Fruit fly (Drosophila melanogaster) whole organism, adult: ENCODE data around the gene fuss.

Experiments
- CG11617 ChIP-seq: fragments of 200-800 bp; sonication (Bioruptor generic); optimal IDR thresholded peaks from 2 replicates; lab custom pipeline; 2017; ENCODE audit warnings: mild to moderate bottlenecking, missing biosample characterization, missing genetic modification reagents, missing genetic modification characterization
- CG12768 ChIP-seq: fragments of 200-800 bp; sonication (Bioruptor generic); optimal IDR thresholded peaks from 2 replicates; lab custom pipeline; 2017; ENCODE audit warnings: missing biosample characterization, missing genetic modification characterization, mild to moderate bottlenecking, moderate library complexity, missing genetic modification reagents
- CG14711 ChIP-seq: fragments of 200-800 bp; sonication (Bioruptor generic); optimal IDR thresholded peaks from 2 replicates; lab custom pipeline; 2018; ENCODE audit warnings: missing biosample characterization, mild to moderate bottlenecking, missing genetic modification characterization, moderate library complexity
- CG1620 ChIP-seq: fragments of 200-800 bp; sonication (Bioruptor generic); optimal IDR thresholded peaks from 2 replicates; lab custom pipeline; 2016; ENCODE audit warnings: missing biosample characterization, missing genetic modification characterization
- CG33017 ChIP-seq: fragments of 200-800 bp; sonication (Bioruptor generic); optimal IDR thresholded peaks from 2 replicates; lab custom pipeline; 2018; ENCODE audit warnings: missing biosample characterization, mild to moderate bottlenecking, missing genetic modification characterization, moderate library complexity
- CG5204 ChIP-seq: fragments of 200-800 bp; sonication (Bioruptor generic); optimal IDR thresholded peaks from 2 replicates; lab custom pipeline; 2016; ENCODE audit warnings: missing biosample characterization, missing genetic modification characterization
- CG7045 ChIP-seq: fragments of 200-800 bp; sonication (Bioruptor generic); optimal IDR thresholded peaks from 2 replicates; lab custom pipeline; 2017; ENCODE audit warnings: missing biosample characterization, mild to moderate bottlenecking, missing genetic modification characterization
- CG7101 ChIP-seq: fragments of 200-800 bp; sonication (Bioruptor generic); optimal IDR thresholded peaks from 2 replicates; lab custom pipeline; 2018; ENCODE audit warnings: missing biosample characterization, mild to moderate bottlenecking, missing genetic modification characterization, moderate library complexity
- Clk ChIP-seq: fragments of 200-800 bp; sonication (Bioruptor generic); optimal IDR thresholded peaks from 2 replicates; lab custom pipeline; 2017; ENCODE audit warnings: missing biosample characterization, missing genetic modification characterization
- Crg-1 ChIP-seq: fragments of 200-800 bp; sonication (Bioruptor generic); optimal IDR thresholded peaks from 2 replicates; lab custom pipeline; 2016; ENCODE audit warnings: missing biosample characterization, missing genetic modification characterization
- Hr96 ChIP-seq: fragments of 200-800 bp; sonication (Bioruptor generic); optimal IDR thresholded peaks from 2 replicates; lab custom pipeline; 2016; ENCODE audit warnings: missing biosample characterization, missing genetic modification characterization
- Mnt ChIP-seq: fragments of 200-800 bp; sonication (Bioruptor generic); optimal IDR thresholded peaks from 2 replicates; lab custom pipeline; 2016; ENCODE audit warnings: missing biosample characterization, mild to moderate bottlenecking, missing genetic modification characterization
- bab1 ChIP-seq: fragments of 200-800 bp; sonication (Bioruptor generic); optimal IDR thresholded peaks from 3 replicates; lab custom pipeline; 2019; ENCODE audit warnings: missing biosample characterization, mild to moderate bottlenecking, missing genetic modification characterization, moderate library complexity
- cic ChIP-seq: fragments of 200-800 bp; sonication (Bioruptor generic); optimal IDR thresholded peaks from 2 replicates; lab custom pipeline; 2017; ENCODE audit warnings: missing biosample characterization, mild to moderate bottlenecking, missing genetic modification characterization, moderate library complexity
- cnc ChIP-seq, 2 experiments: fragments of >200 bp; optimal IDR thresholded peaks; 2 replicates each; lab custom pipeline; 2017
- kay ChIP-seq: fragments of 200-800 bp; sonication (Bioruptor generic); peaks from one replicate; lab custom pipeline; 2016; ENCODE audit warnings: missing biosample characterization, missing genetic modification characterization, borderline replicate concordance
- ovo ChIP-seq: fragments of 200-800 bp; sonication (Bioruptor generic); optimal IDR thresholded peaks from 2 replicates; lab custom pipeline; 2016; ENCODE audit warnings: missing biosample characterization, missing genetic modification characterization
- pad ChIP-seq: fragments of 200-800 bp; sonication (Bioruptor generic); optimal IDR thresholded peaks from 3 replicates; lab custom pipeline; 2017; ENCODE audit warnings: missing biosample characterization, missing genetic modification characterization, mild to moderate bottlenecking, moderate library complexity, missing genetic modification reagents
- tj ChIP-seq: fragments of 200-800 bp; sonication (Bioruptor generic); optimal IDR thresholded peaks from 3 replicates; lab custom pipeline; 2017; ENCODE audit warnings: missing biosample characterization, mild to moderate bottlenecking, missing genetic modification characterization, moderate library complexity
- toe ChIP-seq: fragments of 200-800 bp; sonication (Bioruptor generic); optimal IDR thresholded peaks from 2 replicates; lab custom pipeline; 2016; ENCODE audit warnings: missing biosample characterization, missing genetic modification characterization

The fuss gene

DNA sequence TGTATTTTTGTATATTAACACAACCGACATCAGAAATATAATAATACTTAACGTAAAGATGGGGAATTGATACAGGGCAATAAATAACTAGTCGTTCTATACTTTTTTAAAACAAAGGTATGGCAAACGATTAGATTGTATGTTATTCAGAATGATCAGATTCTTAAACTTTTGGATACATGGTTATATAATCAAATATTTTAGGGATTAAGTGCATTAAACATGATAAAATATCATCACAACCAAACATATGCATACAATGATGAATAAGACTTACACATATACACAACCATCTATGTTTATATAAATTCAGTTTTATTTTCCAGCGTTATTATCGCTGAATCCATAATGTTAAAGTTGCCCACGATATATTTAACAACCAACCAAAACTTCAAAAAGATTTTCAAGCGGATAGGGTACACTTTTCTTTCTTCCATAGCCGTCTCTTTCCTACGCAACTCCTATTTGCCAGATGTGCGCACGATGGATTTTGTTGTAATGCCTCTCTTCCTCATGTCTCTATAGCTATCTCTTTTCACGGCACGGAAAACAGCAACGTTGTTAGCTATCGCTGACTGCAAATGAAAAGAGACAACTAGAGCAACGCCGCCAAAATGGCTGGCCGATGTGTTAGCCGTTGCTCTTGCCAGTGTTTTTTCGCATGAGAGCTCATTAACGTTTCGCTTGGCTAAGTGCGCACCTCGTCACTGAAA is 10.9 kb upstream of the fuss start, which contains the start of gene toy:
Gene toy (plus strand): TSS at position 668 of the 713 bp plus-strand sequence.
- TF ChIP-seq ovo (GFP tag; lab: Kevin White, UChicago) (no peak), CG14711 (tag; lab: Kevin White, UChicago) (no peak), CG1620 (GFP tag; lab: Kevin White, UChicago) (no peak), bab1 (GFP tag; lab: Kevin White, UChicago) (no peak), cnc (optimal IDR thresholded peaks at IDR 0.05; lab: Kevin White, UChicago) (no peak), tj (GFP tag; lab: Kevin White, UChicago) (no peak), Clk (no peak), CG5204 (GFP tag; lab: Kevin White, UChicago) (no peak), CG7101 (no peak), cic (no peak), pad (GFP tag; lab: Kevin White, UChicago) (no peak), Crg-1 (GFP tag; lab: Kevin White, UChicago) (no peak), CG7045 (GFP tag; lab: Kevin White, UChicago) (no peak), toe (no peak), Mnt (GFP tag; lab: Kevin White, UChicago) (no peak), kay (GFP tag; lab: Kevin White, UChicago) (no peak), CG33017 (no peak)

DNA sequence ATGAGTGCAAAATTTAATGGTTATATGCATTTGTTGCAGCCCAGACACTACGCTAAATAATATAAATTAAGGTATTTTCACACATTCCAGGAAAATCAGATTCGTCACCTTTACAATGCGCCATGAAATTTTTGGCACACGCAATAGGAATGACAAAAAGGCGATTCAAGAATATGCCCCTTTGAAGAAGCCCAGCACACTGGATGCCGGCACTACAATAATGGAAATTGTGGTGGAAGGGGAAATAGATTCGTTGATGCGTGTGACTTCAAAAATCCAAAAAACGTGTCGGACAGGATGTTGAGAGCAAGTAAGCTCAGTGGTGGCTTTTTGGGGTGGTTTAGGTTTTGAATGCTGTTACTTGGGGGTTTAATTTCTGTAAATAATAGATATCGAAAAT is 10.1 kb upstream of the fuss start:
- TF ChIP-seq Mnt (GFP tag; lab: Kevin White, UChicago) (no peak), CG14711 (tag; lab: Kevin White, UChicago) (no peak)

DNA sequence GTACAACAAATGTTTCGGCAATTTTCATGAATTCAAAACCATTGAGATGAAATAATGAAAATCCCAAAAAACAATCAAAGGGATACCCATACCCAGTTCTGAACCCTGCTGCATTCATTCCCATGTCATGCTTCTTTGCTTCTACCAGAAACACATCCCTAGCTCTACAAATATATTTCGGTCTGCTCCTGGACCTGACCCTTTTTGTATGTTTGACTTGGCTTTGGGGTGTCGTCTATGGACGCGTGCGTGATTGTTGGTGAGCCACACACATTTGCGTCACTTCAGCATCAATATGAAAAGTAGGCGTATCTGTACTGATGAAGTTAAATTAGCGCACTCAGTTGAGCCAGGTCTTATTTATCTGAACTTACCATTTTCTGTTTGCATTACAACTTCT is 6.5 kb upstream of the fuss start:
- no peak for TF ChIP-seq CG1620 (GFP tag; lab: Kevin White, UChicago)
- no peak for TF ChIP-seq CG12768
- TF ChIP-seq CG14711 (tag; lab: Kevin White, UChicago): no peak
- no peak for TF ChIP-seq cic
- no peak for TF ChIP-seq tj (GFP tag; lab: Kevin White, UChicago)
- TF ChIP-seq Mnt (GFP tag; lab: Kevin White, UChicago): no peak
- TF ChIP-seq CG33017: no peak
- no peak for TF ChIP-seq Hr96 (GFP tag; lab: Kevin White, UChicago)
- no peak for TF ChIP-seq CG5204 (GFP tag; lab: Kevin White, UChicago)
- no peak for TF ChIP-seq CG7045 (GFP tag; lab: Kevin White, UChicago)
- no peak for TF ChIP-seq cnc (optimal IDR thresholded peaks at IDR 0.05; lab: Kevin White, UChicago)
- no peak for TF ChIP-seq toe
- TF ChIP-seq CG7101: no peak
- no peak for TF ChIP-seq Crg-1 (GFP tag; lab: Kevin White, UChicago)

- TF ChIP-seq bab1 (GFP tag; lab: Kevin White, UChicago) (no peak), kay (GFP tag; lab: Kevin White, UChicago) (peak; percentile 71), CG11617 (GFP tag; lab: Kevin White, UChicago) (no peak), ovo (GFP tag; lab: Kevin White, UChicago) (no peak)
Measured at dm6 chr4:982791-983407, 4.6 kb upstream of the fuss start.

- TF ChIP-seq CG11617 (GFP tag; lab: Kevin White, UChicago) (no peak), CG7101 (no peak), CG5204 (GFP tag; lab: Kevin White, UChicago) (no peak), Clk (no peak), kay (GFP tag; lab: Kevin White, UChicago) (peak; percentile 43), Mnt (GFP tag; lab: Kevin White, UChicago) (no peak), CG7045 (GFP tag; lab: Kevin White, UChicago) (no peak)
Measured at dm6 chr4:981157-981556, 2.9 kb upstream of the fuss start.

DNA sequence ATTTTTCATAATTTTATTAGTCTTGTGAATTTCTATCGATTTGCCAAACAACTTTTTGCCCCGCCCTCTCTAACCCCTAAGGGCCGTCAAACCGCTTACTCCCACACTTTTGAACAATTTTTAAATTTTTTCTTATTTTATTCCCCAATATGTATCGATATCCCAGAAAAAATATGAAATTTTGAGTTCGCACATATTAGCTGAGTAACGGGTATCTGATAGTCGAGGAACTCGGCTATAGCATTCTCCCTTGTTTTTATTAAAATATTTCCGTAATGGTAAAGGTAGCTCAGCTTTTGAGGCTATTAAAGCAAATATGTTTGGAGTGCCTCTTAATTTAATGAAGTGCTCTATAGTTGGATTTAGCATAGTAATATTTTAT is 2.2 kb upstream of the fuss start:
- TF ChIP-seq tj (GFP tag; lab: Kevin White, UChicago) (no peak), Clk (no peak), kay (GFP tag; lab: Kevin White, UChicago) (peak; percentile 73)

dm6 chr4:979634-980474 is 1.6 kb upstream of the fuss start:
- TF ChIP-seq toe (peak; percentile 3), ovo (GFP tag; lab: Kevin White, UChicago) (no peak)
